Worm (Caenorhabditis elegans): ENCODE data around the gene F19G12.4.

DNA sequence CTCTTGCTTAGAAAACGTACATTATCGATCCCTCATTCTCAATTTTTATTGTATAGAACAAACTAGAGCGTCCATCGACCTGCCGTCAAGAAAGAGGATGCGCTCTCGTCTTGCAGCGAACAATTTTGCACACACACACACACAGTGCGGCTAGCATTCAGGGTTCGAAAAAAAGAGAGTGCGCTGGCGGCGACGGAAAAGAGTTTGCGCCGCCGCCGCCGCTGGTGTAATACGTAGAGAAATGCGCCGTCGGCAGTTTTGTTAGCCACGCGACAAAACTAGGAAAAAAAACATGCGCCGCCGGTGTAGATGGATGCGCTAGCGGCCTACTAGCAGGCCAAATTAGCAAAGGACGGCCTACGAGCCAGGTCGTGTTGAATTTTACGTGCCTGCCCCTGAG, 33.6 kb upstream of the F19G12.4 start:
- TF ChIP-seq hlh-30 (tag; optimal IDR thresholded peaks at IDR 0.05; ENCODE audit: insufficient read depth) (no peak), lim-6 (tag; optimal IDR thresholded peaks at IDR 0.05) (no peak), lin-11 (tag; optimal IDR thresholded peaks at IDR 0.05) (no peak), pax-1 (tag; optimal IDR thresholded peaks at IDR 0.05) (no peak), ceh-22 (tag; optimal IDR thresholded peaks at IDR 0.05) (no peak), ceh-19 (GFP tag; optimal IDR thresholded peaks at IDR 0.05) (no peak), ets-4 (tag; optimal IDR thresholded peaks at IDR 0.05) (no peak), ztf-16 (tag; optimal IDR thresholded peaks at IDR 0.05) (no peak), tbx-2 (tag; optimal IDR thresholded peaks at IDR 0.05) (no peak), ama-1 (optimal IDR thresholded peaks at IDR 0.05) (no peak)
